Worm (Caenorhabditis elegans): ENCODE results near the gene tsp-1.

Gene tsp-1

ce11 chrIII:8237827-8238226 is 1.4 kb downstream of the tsp-1 start, which contains the start of gene tsp-2:
TSS of gene tsp-2 (minus strand) at chrIII:8237935.
- peak; percentile 69 for TF ChIP-seq pha-4 (tag; optimal IDR thresholded peaks at IDR 0.05)
- TF ChIP-seq ztf-4 (tag; optimal IDR thresholded peaks at IDR 0.05): no peak
- peak; percentile 86 for TF ChIP-seq pqm-1 (tag; optimal IDR thresholded peaks at IDR 0.05)
- TF ChIP-seq jun-1 (tag; optimal IDR thresholded peaks at IDR 0.05): peak; percentile 49
- no peak for TF ChIP-seq hmg-11 (tag; optimal IDR thresholded peaks at IDR 0.05)
- TF ChIP-seq elt-2 (tag; optimal IDR thresholded peaks at IDR 0.05): peak; percentile 86
- TF ChIP-seq nfya-1 (tag; optimal IDR thresholded peaks at IDR 0.05; ENCODE audit: insufficient read depth): no peak

DNA sequence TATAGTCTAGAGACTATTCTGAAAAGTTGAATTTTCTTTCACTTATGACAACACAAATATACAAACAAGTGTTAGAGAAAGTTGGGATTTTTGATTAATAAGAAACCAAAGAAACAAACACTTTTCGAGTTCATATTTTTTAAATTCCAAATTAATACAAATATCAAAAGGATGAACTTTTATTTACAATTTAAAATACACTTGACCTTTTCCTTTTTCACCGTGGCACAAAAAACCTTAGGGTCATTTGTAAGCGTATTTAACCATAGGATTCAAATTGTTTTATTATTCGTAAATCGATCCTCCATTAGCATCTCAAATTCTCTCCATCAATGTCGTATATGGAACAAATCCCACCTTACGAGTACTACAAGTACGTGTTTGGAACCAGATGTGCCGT is 3.3 kb downstream of the tsp-1 start, which contains the start of gene C02F5.5:
C02F5.5 (plus strand) TSS at position 301 of the 400 bp plus-strand sequence.
- TF ChIP-seq nhr-11 (tag; optimal IDR thresholded peaks at IDR 0.05) (no peak), nhr-237 (tag; optimal IDR thresholded peaks at IDR 0.05) (no peak), tbx-2 (tag; optimal IDR thresholded peaks at IDR 0.05) (no peak), R02D3.7 (tag; optimal IDR thresholded peaks at IDR 0.05) (no peak), aly-2 (tag; optimal IDR thresholded peaks at IDR 0.05) (no peak), nhr-23 (tag; optimal IDR thresholded peaks at IDR 0.05) (no peak), fkh-2 (tag; optimal IDR thresholded peaks at IDR 0.05) (no peak), nhr-76 (tag; optimal IDR thresholded peaks at IDR 0.05) (no peak), nfya-1 (tag; optimal IDR thresholded peaks at IDR 0.05; ENCODE audit: insufficient read depth) (no peak), mdl-1 (tag; optimal IDR thresholded peaks at IDR 0.05) (no peak), nhr-67 (tag; optimal IDR thresholded peaks at IDR 0.05) (no peak), sea-2 (GFP tag; optimal IDR thresholded peaks at IDR 0.05) (no peak), ztf-4 (tag; optimal IDR thresholded peaks at IDR 0.05) (no peak), ama-1 (optimal IDR thresholded peaks at IDR 0.05) (no peak), ZK546.5 (tag; optimal IDR thresholded peaks at IDR 0.05) (no peak), nhr-77 (tag; optimal IDR thresholded peaks at IDR 0.05) (no peak), elt-3 (tag; optimal IDR thresholded peaks at IDR 0.05) (no peak), pqm-1 (tag; optimal IDR thresholded peaks at IDR 0.05) (no peak)

- no peak for TF ChIP-seq mml-1 (tag; optimal IDR thresholded peaks at IDR 0.05)
- no peak for TF ChIP-seq lsy-12 (tag; optimal IDR thresholded peaks at IDR 0.05)
- peak; percentile 4 for TF ChIP-seq nhr-23 (tag; optimal IDR thresholded peaks at IDR 0.05)
- TF ChIP-seq fkh-2 (tag; optimal IDR thresholded peaks at IDR 0.05): no peak
- TF ChIP-seq daf-12 (tag; optimal IDR thresholded peaks at IDR 0.05): no peak
- no peak for TF ChIP-seq eor-1 (tag; optimal IDR thresholded peaks at IDR 0.05)
- TF ChIP-seq nhr-237 (tag; optimal IDR thresholded peaks at IDR 0.05): no peak
Observed at ce11 chrIII:8235358-8235757, 3.9 kb downstream of the tsp-1 start, which contains the start of gene C02F5.14. TSS of gene C02F5.14 (minus strand) at chrIII:8235514.

DNA sequence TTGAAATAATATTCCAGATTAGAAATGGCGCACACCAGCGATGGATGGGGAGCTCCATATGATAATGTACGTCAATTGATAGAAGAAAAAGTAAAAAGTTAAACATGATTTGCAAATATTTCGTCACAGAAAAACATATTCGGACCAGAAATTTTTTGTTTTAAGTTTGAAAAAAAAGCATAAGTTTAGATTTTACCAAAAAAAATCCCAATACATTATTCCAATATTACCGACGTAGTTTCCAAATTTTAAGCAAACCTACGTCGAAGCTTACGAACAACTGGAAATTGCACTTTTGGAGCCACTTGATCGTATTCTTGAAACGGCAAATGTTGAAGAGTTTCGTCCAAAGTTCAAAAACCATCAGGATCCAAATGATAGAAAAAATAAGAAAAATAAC is 6.6 kb downstream of the tsp-1 start, which contains the start of gene henn-1:
henn-1 (plus strand) TSS at position 18 of the 400 bp plus-strand sequence.
- TF ChIP-seq nhr-28 (tag; optimal IDR thresholded peaks at IDR 0.05) (no peak), snpc-4 (tag; optimal IDR thresholded peaks at IDR 0.05) (no peak), pha-4 (tag; optimal IDR thresholded peaks at IDR 0.05) (peak; percentile 28), ceh-9 (tag; optimal IDR thresholded peaks at IDR 0.05) (no peak), nhr-23 (tag; optimal IDR thresholded peaks at IDR 0.05) (peak; percentile 29)

ce11 chrIII:8229480-8229879 is 9.7 kb downstream of the tsp-1 start:
- TF ChIP-seq nhr-11 (tag; optimal IDR thresholded peaks at IDR 0.05) (peak; percentile 32), hmg-11 (tag; optimal IDR thresholded peaks at IDR 0.05) (no peak), fkh-2 (tag; optimal IDR thresholded peaks at IDR 0.05) (no peak), nfya-1 (tag; optimal IDR thresholded peaks at IDR 0.05; ENCODE audit: insufficient read depth) (peak; percentile 12)

ce11 chrIII:8228916-8229315 is 10.3 kb downstream of the tsp-1 start:
- TF ChIP-seq nhr-23 (tag; optimal IDR thresholded peaks at IDR 0.05) (peak; percentile 2), nhr-11 (tag; optimal IDR thresholded peaks at IDR 0.05) (no peak), lin-15B (tag; optimal IDR thresholded peaks at IDR 0.05) (no peak), egl-5 (tag; optimal IDR thresholded peaks at IDR 0.05) (peak; percentile 25), elt-3 (tag; optimal IDR thresholded peaks at IDR 0.05) (no peak), nhr-25 (tag; optimal IDR thresholded peaks at IDR 0.05) (peak; percentile 48), fos-1 (tag; optimal IDR thresholded peaks at IDR 0.05) (no peak)
